Worm (Caenorhabditis elegans) whole organism, L3 larva: ENCODE results near the gene afmd-1.

Experiments
- aly-2 ChIP-seq: fragments of 150-350 bp; optimal IDR thresholded peaks from 2 replicates; lab custom pipeline; 2014; ENCODE audit warnings: missing biosample characterization, missing genetic modification characterization
- daf-12 ChIP-seq: fragments of 150-350 bp; optimal IDR thresholded peaks from 2 replicates; lab custom pipeline; 2014; ENCODE audit warnings: missing biosample characterization, missing genetic modification reagents, missing genetic modification characterization
- elt-3 ChIP-seq, 3 experiments: fragments of 150-350 bp in 1 of 3; sonication (generic microtip) in 2 of 3; optimal IDR thresholded peaks; 2 replicates in 2 of 3; 4 replicates in 1 of 3; lab custom pipeline; 2014 to 2017; ENCODE audit warnings: missing biosample characterization in 3 of 3, missing genetic modification characterization in 3 of 3
- nhr-237 ChIP-seq: fragments of 150-350 bp; optimal IDR thresholded peaks from 2 replicates; lab custom pipeline; 2014; ENCODE audit warnings: missing biosample characterization, missing genetic modification characterization
- pha-4 ChIP-seq: fragments of 150-350 bp; optimal IDR thresholded peaks from 2 replicates; lab custom pipeline; 2014; ENCODE audit warnings: missing biosample characterization, missing genetic modification reagents, missing genetic modification characterization
- snpc-4 ChIP-seq: fragments of 150-350 bp; optimal IDR thresholded peaks from 2 replicates; lab custom pipeline; 2014; ENCODE audit warnings: missing biosample characterization, missing genetic modification characterization
- tbx-2 ChIP-seq: sonication (generic microtip); optimal IDR thresholded peaks from 2 replicates; lab custom pipeline; 2016; ENCODE audit warnings: mild to moderate bottlenecking, missing genetic modification characterization, missing compliant biosample characterization
- unc-39 ChIP-seq: sonication (generic microtip); optimal IDR thresholded peaks from 4 replicates; lab custom pipeline; 2017; ENCODE audit warnings: missing biosample characterization, missing genetic modification characterization
- unc-62 ChIP-seq: fragments of 150-350 bp; sonication (generic microtip); optimal IDR thresholded peaks from 4 replicates; lab custom pipeline; 2014; ENCODE audit warnings: missing biosample characterization, missing genetic modification reagents, missing genetic modification characterization
- ztf-11 ChIP-seq: fragments of 150-350 bp; optimal IDR thresholded peaks from 2 replicates; lab custom pipeline; 2014; ENCODE audit warnings: missing biosample characterization, missing genetic modification characterization
- ztf-4 ChIP-seq: fragments of 150-350 bp; optimal IDR thresholded peaks from 2 replicates; lab custom pipeline; 2014; ENCODE audit warnings: missing biosample characterization, missing genetic modification characterization

- TF ChIP-seq unc-39 (tag; lab: Kevin White, UChicago) (no peak), ztf-4 (no peak), ztf-11 (tag; lab: Kevin White, UChicago) (no peak), unc-62 (no peak), aly-2 (tag; lab: Kevin White, UChicago) (no peak), tbx-2 (tag; lab: Kevin White, UChicago) (no peak), nhr-237 (no peak), daf-12 (tag; lab: Kevin White, UChicago) (no peak), snpc-4 (tag; lab: Kevin White, UChicago) (no peak), pha-4 (tag; lab: Kevin White, UChicago) (no peak), elt-3 (tag; optimal IDR thresholded peaks at IDR 0.05; lab: Kevin White, UChicago) (no peak)
These were observed 41.8 kb downstream of the afmd-1 start, which contains the start of gene C06E4.8 for ce11 chrIV:7285839-7286238.
